Fruit fly (Drosophila melanogaster) whole organism, embryonic: ENCODE measurements around the gene Sec23.

Experiments
- CG12104 ChIP-seq: fragments of 200-800 bp; sonication (Bioruptor generic); optimal IDR thresholded peaks from 3 replicates; lab custom pipeline; 2016; ENCODE audit warnings: missing biosample characterization, missing genetic modification characterization
- CG13296 ChIP-seq: fragments of 200-800 bp; sonication (Bioruptor generic); optimal IDR thresholded peaks from 3 replicates; lab custom pipeline; 2018; ENCODE audit warnings: missing biosample characterization, mild to moderate bottlenecking, missing genetic modification characterization
- CG14710 ChIP-seq: fragments of 200-800 bp; sonication (Bioruptor generic); optimal IDR thresholded peaks from 3 replicates; lab custom pipeline; 2019; ENCODE audit warnings: missing biosample characterization, mild to moderate bottlenecking, missing genetic modification characterization, moderate library complexity
- CG1603 ChIP-seq: fragments of 200-800 bp; sonication (Bioruptor generic); optimal IDR thresholded peaks from 2 replicates; lab custom pipeline; 2019; ENCODE audit warnings: missing biosample characterization, mild to moderate bottlenecking, missing genetic modification characterization, moderate library complexity
- CG17568 ChIP-seq: fragments of 200-800 bp; sonication (Bioruptor generic); optimal IDR thresholded peaks from 2 replicates; lab custom pipeline; 2018; ENCODE audit warnings: missing biosample characterization, mild to moderate bottlenecking, missing genetic modification characterization, moderate library complexity
- CG17829 ChIP-seq: fragments of 200-800 bp; optimal IDR thresholded peaks from 2 replicates; lab custom pipeline; 2019; ENCODE audit warnings: missing biosample characterization, mild to moderate bottlenecking, missing genetic modification characterization, moderate library complexity
- CG1792 ChIP-seq: fragments of 200-800 bp; sonication (Bioruptor generic); optimal IDR thresholded peaks from 2 replicates; lab custom pipeline; 2016; ENCODE audit warnings: missing biosample characterization, missing genetic modification characterization
- CG18599 ChIP-seq: fragments of 200-800 bp; sonication (Bioruptor generic); optimal IDR thresholded peaks from 3 replicates; lab custom pipeline; 2017; ENCODE audit warnings: missing biosample characterization, missing genetic modification characterization, mild to moderate bottlenecking, moderate library complexity, missing genetic modification reagents
- CG18619 ChIP-seq: fragments of 200-800 bp; sonication (Bioruptor generic); optimal IDR thresholded peaks from 3 replicates; lab custom pipeline; 2017; ENCODE audit warnings: missing biosample characterization, mild to moderate bottlenecking, missing genetic modification characterization
- CG31365 ChIP-seq: fragments of 200-800 bp; sonication (Bioruptor generic); optimal IDR thresholded peaks from 2 replicates; lab custom pipeline; 2018; ENCODE audit warnings: missing biosample characterization, mild to moderate bottlenecking, missing genetic modification characterization
- CG33557 ChIP-seq: fragments of 200-800 bp; sonication (Bioruptor generic); optimal IDR thresholded peaks from 2 replicates; lab custom pipeline; 2019; ENCODE audit warnings: missing biosample characterization, mild to moderate bottlenecking, missing genetic modification characterization, moderate library complexity
- CG5245 ChIP-seq: fragments of 200-800 bp; sonication (Bioruptor generic); optimal IDR thresholded peaks from 3 replicates; lab custom pipeline; 2016; ENCODE audit warnings: missing biosample characterization, missing genetic modification characterization
- CG6654 ChIP-seq: fragments of 200-800 bp; sonication (Bioruptor generic); optimal IDR thresholded peaks from 2 replicates; lab custom pipeline; 2017; ENCODE audit warnings: missing biosample characterization, mild to moderate bottlenecking, missing genetic modification characterization
- CG7271 ChIP-seq: fragments of 200-800 bp; sonication (Bioruptor generic); optimal IDR thresholded peaks from 2 replicates; lab custom pipeline; 2018; ENCODE audit warnings: missing biosample characterization, mild to moderate bottlenecking, missing genetic modification characterization, moderate library complexity
- CG8765 ChIP-seq: fragments of 200-800 bp; sonication (Bioruptor generic); IDR thresholded peaks from 2 replicates; pipeline ENCODE4 v1.3.6; 2022; ENCODE audit warnings: missing biosample characterization, missing genetic modification characterization
- CG9727 ChIP-seq: fragments of 200-800 bp; sonication (Bioruptor generic); optimal IDR thresholded peaks from 3 replicates; lab custom pipeline; 2017; ENCODE audit warnings: missing biosample characterization, mild to moderate bottlenecking, missing genetic modification characterization
- Dfd ChIP-seq, 2 experiments: fragments of >200 bp; optimal IDR thresholded peaks; 2 replicates each; lab custom pipeline; 2017; ENCODE audit warnings: missing biosample characterization in 2 of 2, missing genetic modification characterization in 2 of 2
- Ets65A ChIP-seq: fragments of 200-800 bp; sonication (Bioruptor generic); peaks from one replicate; lab custom pipeline; 2016; ENCODE audit warnings: missing biosample characterization, missing genetic modification characterization
- Gsc ChIP-seq: fragments of 200-800 bp; sonication (Bioruptor generic); IDR thresholded peaks from 2 replicates; pipeline ENCODE4 v1.3.6; 2022; ENCODE audit warnings: missing biosample characterization, missing genetic modification characterization
- Hmx ChIP-seq: fragments of 200-800 bp; sonication (Bioruptor generic); optimal IDR thresholded peaks from 2 replicates; lab custom pipeline; 2016; ENCODE audit warnings: missing biosample characterization, missing genetic modification characterization
- NC2α ChIP-seq: fragments of 200-800 bp; sonication (Bioruptor generic); optimal IDR thresholded peaks from 2 replicates; lab custom pipeline; 2016; ENCODE audit warnings: missing biosample characterization, missing genetic modification characterization
- Nf-YB ChIP-seq: fragments of 200-800 bp; sonication (Bioruptor generic); optimal IDR thresholded peaks from 3 replicates; lab custom pipeline; 2019; ENCODE audit warnings: missing biosample characterization, mild to moderate bottlenecking, missing genetic modification characterization, moderate library complexity
- Nf-YC ChIP-seq: fragments of 200-800 bp; optimal IDR thresholded peaks from 3 replicates; lab custom pipeline; 2019; ENCODE audit warnings: missing biosample characterization, mild to moderate bottlenecking, missing genetic modification characterization, moderate library complexity
- Side ChIP-seq: fragments of 200-800 bp; sonication (Bioruptor generic); optimal IDR thresholded peaks from 2 replicates; lab custom pipeline; 2016; ENCODE audit warnings: missing biosample characterization, missing genetic modification characterization
- Ssrp ChIP-seq: fragments of 200-800 bp; sonication (Bioruptor generic); optimal IDR thresholded peaks from 2 replicates; lab custom pipeline; 2018; ENCODE audit warnings: missing biosample characterization, mild to moderate bottlenecking, missing genetic modification characterization, moderate library complexity
- al ChIP-seq: fragments of 200-800 bp; sonication (Bioruptor generic); IDR thresholded peaks from 2 replicates; pipeline ENCODE4 v1.3.6; 2022; ENCODE audit warnings: missing biosample characterization, missing genetic modification characterization
- ara ChIP-seq: fragments of 200-800 bp; sonication (Bioruptor generic); IDR thresholded peaks from 2 replicates; pipeline ENCODE4 v1.3.6; 2022; ENCODE audit warnings: missing biosample characterization, missing genetic modification characterization
- az2 ChIP-seq: fragments of 200-800 bp; sonication (Bioruptor generic); optimal IDR thresholded peaks from 3 replicates; lab custom pipeline; 2016; ENCODE audit warnings: missing biosample characterization, missing genetic modification characterization
- chif ChIP-seq, 2 experiments: fragments of 200-800 bp; sonication (Bioruptor generic); optimal IDR thresholded peaks; 3 replicates each; lab custom pipeline; 2016; ENCODE audit warnings: missing biosample characterization in 2 of 2, missing genetic modification characterization in 2 of 2
- eyg ChIP-seq: fragments of 200-800 bp; sonication (Bioruptor generic); optimal IDR thresholded peaks from 3 replicates; lab custom pipeline; 2016; ENCODE audit warnings: missing biosample characterization, missing genetic modification characterization
- fd96Cb ChIP-seq: fragments of 200-800 bp; sonication (Bioruptor generic); optimal IDR thresholded peaks from 2 replicates; lab custom pipeline; 2018; ENCODE audit warnings: missing biosample characterization, mild to moderate bottlenecking, missing genetic modification characterization, moderate library complexity
- fru ChIP-seq: fragments of >200 bp; optimal IDR thresholded peaks from 2 replicates; lab custom pipeline; 2017
- gce ChIP-seq: fragments of 200-800 bp; sonication (Bioruptor generic); IDR thresholded peaks from 3 replicates; pipeline ENCODE4 v1.3.6; 2022; ENCODE audit warnings: missing biosample characterization, missing genetic modification characterization
- her ChIP-seq: fragments of 200-800 bp; sonication (Bioruptor generic); optimal IDR thresholded peaks from 2 replicates; lab custom pipeline; 2016; ENCODE audit warnings: missing biosample characterization, missing genetic modification characterization
- hkb ChIP-seq, 2 experiments: fragments of 200-800 bp in 1 of 2; fragments of >200 bp in 1 of 2; sonication (Bioruptor generic) in 1 of 2; IDR thresholded peaks in 1 of 2; optimal IDR thresholded peaks in 1 of 2; 2 replicates each; pipeline versions ENCODE4 v1.3.6 to Lab custom; 2017 to 2022; ENCODE audit warnings: missing biosample characterization in 1 of 2, missing genetic modification characterization in 1 of 2
- kni ChIP-seq: fragments of 200-800 bp; sonication (Bioruptor generic); optimal IDR thresholded peaks from 3 replicates; lab custom pipeline; 2017; ENCODE audit warnings: mild to moderate bottlenecking, missing biosample characterization, missing genetic modification reagents, missing genetic modification characterization
- nerfin-1 ChIP-seq: fragments of 200-800 bp; sonication (Bioruptor generic); optimal IDR thresholded peaks from 3 replicates; lab custom pipeline; 2019; ENCODE audit warnings: missing biosample characterization, mild to moderate bottlenecking, missing genetic modification characterization, moderate library complexity
- nmo ChIP-seq: fragments of 200-800 bp; sonication (Bioruptor generic); optimal IDR thresholded peaks from 2 replicates; lab custom pipeline; 2018; ENCODE audit warnings: missing biosample characterization, mild to moderate bottlenecking, missing genetic modification characterization, moderate library complexity
- odd ChIP-seq: fragments of 200-800 bp; sonication (Bioruptor generic); optimal IDR thresholded peaks from 2 replicates; lab custom pipeline; 2017; ENCODE audit warnings: missing biosample characterization, mild to moderate bottlenecking, missing genetic modification characterization
- p53 ChIP-seq: fragments of 200-800 bp; sonication (Bioruptor generic); optimal IDR thresholded peaks from 2 replicates; lab custom pipeline; 2016; ENCODE audit warnings: missing biosample characterization, missing genetic modification characterization
- phol ChIP-seq: fragments of 200-800 bp; sonication (Bioruptor generic); optimal IDR thresholded peaks from 3 replicates; lab custom pipeline; 2018; ENCODE audit warnings: missing biosample characterization, mild to moderate bottlenecking, missing genetic modification characterization, moderate library complexity
- pita ChIP-seq: fragments of 200-800 bp; sonication (Bioruptor generic); optimal IDR thresholded peaks from 2 replicates; lab custom pipeline; 2017; ENCODE audit warnings: missing biosample characterization, mild to moderate bottlenecking, missing genetic modification characterization
- pum ChIP-seq: fragments of 200-800 bp; sonication (Bioruptor generic); optimal IDR thresholded peaks from 2 replicates; lab custom pipeline; 2016; ENCODE audit warnings: missing biosample characterization, missing genetic modification characterization
- pzg ChIP-seq: fragments of 200-800 bp; sonication (Bioruptor generic); optimal IDR thresholded peaks from 3 replicates; lab custom pipeline; 2018; ENCODE audit warnings: missing biosample characterization, mild to moderate bottlenecking, missing genetic modification characterization, moderate library complexity
- sima ChIP-seq: fragments of 200-800 bp; sonication (Bioruptor generic); optimal IDR thresholded peaks from 2 replicates; lab custom pipeline; 2016; ENCODE audit warnings: missing biosample characterization, missing genetic modification characterization
- slbo ChIP-seq: fragments of 200-800 bp; sonication (Bioruptor generic); IDR thresholded peaks from 2 replicates; pipeline ENCODE4 v1.3.6; 2022; ENCODE audit warnings: missing biosample characterization, missing genetic modification characterization
- stwl ChIP-seq: fragments of 200-800 bp; sonication (Bioruptor generic); optimal IDR thresholded peaks from 3 replicates; lab custom pipeline; 2018; ENCODE audit warnings: missing biosample characterization, mild to moderate bottlenecking, missing genetic modification characterization, moderate library complexity
- tll ChIP-seq, 2 experiments: fragments of 200-800 bp in 1 of 2; fragments of >200 bp in 1 of 2; sonication (Bioruptor generic) in 1 of 2; optimal IDR thresholded peaks; 2 replicates each; lab custom pipeline; 2017 to 2019; ENCODE audit warnings: missing biosample characterization in 2 of 2, missing genetic modification characterization in 2 of 2, mild to moderate bottlenecking in 1 of 2, moderate library complexity in 1 of 2
- trh ChIP-seq: fragments of 200-800 bp; sonication (Bioruptor generic); optimal IDR thresholded peaks from 2 replicates; lab custom pipeline; 2016; ENCODE audit warnings: missing biosample characterization, missing genetic modification characterization
- twi ChIP-seq: fragments of 200-800 bp; optimal IDR thresholded peaks from 2 replicates; lab custom pipeline; 2019; ENCODE audit warnings: missing biosample characterization, mild to moderate bottlenecking, missing genetic modification characterization, moderate library complexity

Sec23 gene

dm6 chr3R:5620387-5620956 lies 28.4 kb upstream of the Sec23 start (continued):
- TF ChIP-seq Nf-YC (tag; lab: Kevin White, UChicago) (peak; percentile 31), CG13296 (GFP tag; lab: Kevin White, UChicago) (no peak), CG6654 (GFP tag; lab: Kevin White, UChicago) (peak; percentile 38), nmo (GFP tag; lab: Kevin White, UChicago) (peak; percentile 76), chif (GFP tag; optimal IDR thresholded peaks at IDR 0.05; lab: Kevin White, UChicago) (peak in 1 of 2 experiments; percentile 65), kni (peak; percentile 34), Nf-YB (GFP tag; lab: Kevin White, UChicago) (peak; percentile 32), CG1792 (GFP tag; lab: Kevin White, UChicago) (peak; percentile 40), CG17829 (tag; lab: Kevin White, UChicago) (peak; percentile 50), eyg (no peak), Hmx (GFP tag; lab: Kevin White, UChicago) (peak; percentile 9), sima (GFP tag; lab: Kevin White, UChicago) (no peak), CG31365 (tag; lab: Kevin White, UChicago) (no peak), pum (GFP tag; lab: Kevin White, UChicago) (peak; percentile 65), CG18599 (GFP tag; lab: Kevin White, UChicago) (peak; percentile 65), Ets65A (GFP tag; lab: Kevin White, UChicago) (peak; percentile 97), p53 (GFP tag; lab: Kevin White, UChicago) (no peak), CG1603 (tag; lab: Kevin White, UChicago) (peak; percentile 71), twi (tag; lab: Kevin White, UChicago) (peak; percentile 36), Side (peak; percentile 71), nerfin-1 (tag; lab: Kevin White, UChicago) (peak; percentile 51), al (GFP tag; lab: Robert Waterston, UW) (no peak), fd96Cb (tag; lab: Kevin White, UChicago) (peak; percentile 70), az2 (GFP tag; lab: Kevin White, UChicago) (peak; percentile 52), CG14710 (peak; percentile 60), CG17568 (GFP tag; lab: Kevin White, UChicago) (peak; percentile 24), ara (GFP tag; lab: Robert Waterston, UW) (peak; percentile 52), tll (GFP tag; optimal IDR thresholded peaks at IDR 0.05; lab: Kevin White, UChicago) (no peak), odd (GFP tag; lab: Kevin White, UChicago) (peak; percentile 51), CG7271 (tag; lab: Kevin White, UChicago) (no peak), stwl (tag; lab: Kevin White, UChicago) (no peak), fru (no peak), CG18619 (peak; percentile 66), her (peak; percentile 44), CG5245 (GFP tag; lab: Kevin White, UChicago) (peak; percentile 61), pzg (GFP tag; lab: Kevin White, UChicago) (no peak), CG33557 (GFP tag; lab: Kevin White, UChicago) (no peak), phol (peak; percentile 71), pita (GFP tag; lab: Kevin White, UChicago) (no peak), hkb (optimal IDR thresholded peaks at IDR 0.05; lab: Kevin White, UChicago) (no peak), hkb (GFP tag; IDR thresholded peaks at IDR 0.05; lab: Robert Waterston, UW) (peak; percentile 71), gce (GFP tag; lab: Robert Waterston, UW) (peak; percentile 74), trh (no peak), CG12104 (peak; percentile 73), Ssrp (peak; percentile 43), CG8765 (GFP tag; lab: Robert Waterston, UW) (no peak), Gsc (peak; percentile 13; the same call in 1 of the 2 replicates), Dfd (GFP tag; optimal IDR thresholded peaks at IDR 0.05; lab: Kevin White, UChicago) (no peak), slbo (GFP tag; lab: Robert Waterston, UW) (peak; percentile 71), CG9727 (GFP tag; lab: Kevin White, UChicago) (peak; percentile 75), NC2α (no peak)
